Fruit fly (Drosophila melanogaster) whole organism, embryonic: ENCODE results near the gene CG7702.

Experiments
- CG10267 ChIP-seq: fragments of 200-800 bp; sonication (Bioruptor generic); optimal IDR thresholded peaks from 2 replicates; lab custom pipeline; 2018; ENCODE audit warnings: missing biosample characterization, mild to moderate bottlenecking, missing genetic modification characterization, moderate library complexity
- CG11085 ChIP-seq: fragments of 200-800 bp; sonication (Bioruptor generic); IDR thresholded peaks from 2 replicates; pipeline ENCODE4 v1.3.6; 2022; ENCODE audit warnings: missing biosample characterization, missing genetic modification characterization
- CG11560 ChIP-seq: fragments of 200-800 bp; sonication (Bioruptor generic); IDR thresholded peaks from 3 replicates; pipeline ENCODE4 v1.3.6; 2022; ENCODE audit warnings: missing biosample characterization, missing genetic modification characterization
- CG12744 ChIP-seq: fragments of 200-800 bp; sonication (Bioruptor generic); optimal IDR thresholded peaks from 2 replicates; lab custom pipeline; 2016; ENCODE audit warnings: missing biosample characterization, missing genetic modification characterization
- CG13894 ChIP-seq: fragments of 200-800 bp; sonication (Bioruptor generic); optimal IDR thresholded peaks from 3 replicates; lab custom pipeline; 2018; ENCODE audit warnings: missing biosample characterization, mild to moderate bottlenecking, missing genetic modification characterization, moderate library complexity
- CG1647 ChIP-seq: fragments of 200-800 bp; sonication (Bioruptor generic); optimal IDR thresholded peaks from 3 replicates; lab custom pipeline; 2016; ENCODE audit warnings: missing biosample characterization, missing genetic modification characterization
- CG17186 ChIP-seq: fragments of 200-800 bp; sonication (Bioruptor generic); optimal IDR thresholded peaks from 3 replicates; lab custom pipeline; 2017; ENCODE audit warnings: missing biosample characterization, missing genetic modification reagents, missing genetic modification characterization
- CG18262 ChIP-seq: fragments of 200-800 bp; optimal IDR thresholded peaks from 3 replicates; lab custom pipeline; 2019; ENCODE audit warnings: missing biosample characterization, mild to moderate bottlenecking, missing genetic modification characterization, moderate library complexity
- CG18764 ChIP-seq: fragments of 200-800 bp; sonication (Bioruptor generic); optimal IDR thresholded peaks from 3 replicates; lab custom pipeline; 2016; ENCODE audit warnings: missing biosample characterization, missing genetic modification characterization
- CG2678 ChIP-seq: fragments of 200-800 bp; sonication (Bioruptor generic); optimal IDR thresholded peaks from 3 replicates; lab custom pipeline; 2019; ENCODE audit warnings: missing biosample characterization, mild to moderate bottlenecking, missing genetic modification characterization, moderate library complexity
- CG2712 ChIP-seq: fragments of 200-800 bp; optimal IDR thresholded peaks from 3 replicates; lab custom pipeline; 2019; ENCODE audit warnings: missing biosample characterization, mild to moderate bottlenecking, missing genetic modification characterization, moderate library complexity
- CG31224 ChIP-seq: fragments of 200-800 bp; sonication (Bioruptor generic); IDR thresholded peaks from 2 replicates; pipeline ENCODE4 v1.3.6; 2022; ENCODE audit warnings: missing biosample characterization, missing genetic modification characterization
- CG33213 ChIP-seq: fragments of 200-800 bp; sonication (Bioruptor generic); optimal IDR thresholded peaks from 3 replicates; lab custom pipeline; 2016; ENCODE audit warnings: missing biosample characterization, missing genetic modification characterization
- CG4360 ChIP-seq: fragments of 200-800 bp; sonication (Bioruptor generic); IDR thresholded peaks from 2 replicates; pipeline ENCODE4 v1.3.6; 2022; ENCODE audit warnings: missing biosample characterization, missing genetic modification characterization
- CG8290 ChIP-seq, 3 experiments: fragments of 200-800 bp; sonication (Bioruptor generic); optimal IDR thresholded peaks; 2 replicates each; lab custom pipeline; 2016 to 2019; ENCODE audit warnings: missing biosample characterization in 3 of 3, missing genetic modification characterization in 3 of 3, mild to moderate bottlenecking in 2 of 3, moderate library complexity in 1 of 3
- CG8388 ChIP-seq: fragments of 200-800 bp; sonication (Bioruptor generic); optimal IDR thresholded peaks from 2 replicates; lab custom pipeline; 2019; ENCODE audit warnings: missing biosample characterization, mild to moderate bottlenecking, missing genetic modification characterization, moderate library complexity
- CG8765 ChIP-seq: fragments of 200-800 bp; sonication (Bioruptor generic); IDR thresholded peaks from 2 replicates; pipeline ENCODE4 v1.3.6; 2022; ENCODE audit warnings: missing biosample characterization, missing genetic modification characterization
- CG9876 ChIP-seq: fragments of 200-800 bp; sonication (Bioruptor generic); optimal IDR thresholded peaks from 2 replicates; lab custom pipeline; 2016; ENCODE audit warnings: missing biosample characterization, missing genetic modification characterization
- CrebB ChIP-seq: fragments of 200-800 bp; sonication (Bioruptor generic); optimal IDR thresholded peaks from 3 replicates; lab custom pipeline; 2018; ENCODE audit warnings: missing biosample characterization, mild to moderate bottlenecking, missing genetic modification characterization
- Dbx ChIP-seq: fragments of 200-800 bp; sonication (Bioruptor generic); IDR thresholded peaks from 3 replicates; pipeline ENCODE4 v1.3.6; 2022; ENCODE audit warnings: missing biosample characterization, missing genetic modification characterization
- Dip2 ChIP-seq: fragments of 200-800 bp; sonication (Bioruptor generic); IDR thresholded peaks from 2 replicates; pipeline ENCODE4 v1.3.6; 2022; ENCODE audit warnings: missing biosample characterization, missing genetic modification characterization
- Fer3 ChIP-seq: fragments of 200-800 bp; sonication (Bioruptor generic); optimal IDR thresholded peaks from 2 replicates; lab custom pipeline; 2018; ENCODE audit warnings: missing biosample characterization, mild to moderate bottlenecking, missing genetic modification characterization, moderate library complexity
- Gug ChIP-seq: fragments of 200-800 bp; sonication (Bioruptor generic); IDR thresholded peaks from 4 replicates; pipeline ENCODE4 v1.3.6; 2022; ENCODE audit warnings: missing biosample characterization, missing genetic modification characterization
- HLH54F ChIP-seq: fragments of 200-800 bp; sonication (Bioruptor generic); optimal IDR thresholded peaks from 3 replicates; lab custom pipeline; 2016; ENCODE audit warnings: missing biosample characterization, missing genetic modification characterization
- MBD-R2 ChIP-seq: fragments of 200-800 bp; sonication (Bioruptor generic); IDR thresholded peaks from 2 replicates; pipeline ENCODE4 v1.3.6; 2022; ENCODE audit warnings: missing biosample characterization, missing genetic modification characterization
- Med ChIP-seq: fragments of 200-800 bp; sonication (Bioruptor generic); peaks from one replicate; lab custom pipeline; 2016; ENCODE audit warnings: missing biosample characterization, missing genetic modification characterization, mild to moderate bottlenecking, inconsistent platforms, moderate library complexity
- amos ChIP-seq: fragments of 200-800 bp; sonication (Bioruptor generic); IDR thresholded peaks from 2 replicates; pipeline ENCODE4 v1.3.6; 2022; ENCODE audit warnings: missing biosample characterization, missing genetic modification characterization; ENCODE audit not compliant: partially characterized antibody
- aop ChIP-seq: fragments of 200-800 bp; sonication (Bioruptor generic); IDR thresholded peaks from 2 replicates; pipeline ENCODE4 v1.3.6; 2022; ENCODE audit warnings: missing biosample characterization, missing genetic modification characterization
- ase ChIP-seq: fragments of 200-800 bp; sonication (Bioruptor generic); IDR thresholded peaks from 3 replicates; pipeline ENCODE4 v1.3.6; 2022; ENCODE audit warnings: missing biosample characterization, missing genetic modification characterization
- ato ChIP-seq: fragments of 200-800 bp; sonication (Bioruptor generic); IDR thresholded peaks from 2 replicates; pipeline ENCODE4 v1.3.6; 2022; ENCODE audit warnings: missing biosample characterization, missing genetic modification characterization; ENCODE audit not compliant: partially characterized antibody
- az2 ChIP-seq: fragments of 200-800 bp; sonication (Bioruptor generic); optimal IDR thresholded peaks from 3 replicates; lab custom pipeline; 2016; ENCODE audit warnings: missing biosample characterization, missing genetic modification characterization
- bab2 ChIP-seq: fragments of 200-800 bp; sonication (Bioruptor generic); optimal IDR thresholded peaks from 2 replicates; lab custom pipeline; 2016; ENCODE audit warnings: missing biosample characterization, missing genetic modification characterization
- bowl ChIP-seq: fragments of 200-800 bp; sonication (Bioruptor generic); IDR thresholded peaks from 2 replicates; pipeline ENCODE4 v1.3.6; 2022; ENCODE audit warnings: missing biosample characterization, missing genetic modification characterization
- ci ChIP-seq: fragments of 200-800 bp; sonication (Bioruptor generic); IDR thresholded peaks from 3 replicates; pipeline ENCODE4 v1.3.6; 2022; ENCODE audit warnings: missing biosample characterization, missing genetic modification characterization
- croc ChIP-seq: fragments of 200-800 bp; sonication (Bioruptor generic); conservative IDR thresholded peaks from 3 replicates; pipeline ENCODE4 v1.3.6; 2022; ENCODE audit warnings: missing biosample characterization, missing genetic modification characterization
- crol ChIP-seq: fragments of 200-800 bp; sonication (Bioruptor generic); IDR thresholded peaks from 2 replicates; pipeline ENCODE4 v1.3.6; 2022; ENCODE audit warnings: missing biosample characterization, missing genetic modification characterization
- dati ChIP-seq: fragments of 200-800 bp; sonication (Bioruptor generic); IDR thresholded peaks from 2 replicates; pipeline ENCODE4 v1.3.6; 2022; ENCODE audit warnings: missing biosample characterization, missing genetic modification characterization
- dpn ChIP-seq, 2 experiments: fragments of 200-800 bp; sonication (Bioruptor generic); optimal IDR thresholded peaks; 3 replicates each; lab custom pipeline; 2016; ENCODE audit warnings: missing biosample characterization in 2 of 2, missing genetic modification characterization in 2 of 2
- gcm ChIP-seq: fragments of 200-800 bp; sonication (Bioruptor generic); optimal IDR thresholded peaks from 2 replicates; lab custom pipeline; 2019; ENCODE audit warnings: missing biosample characterization, mild to moderate bottlenecking, missing genetic modification characterization, moderate library complexity
- grn ChIP-seq: fragments of 200-800 bp; sonication (Bioruptor generic); optimal IDR thresholded peaks from 3 replicates; lab custom pipeline; 2017; ENCODE audit warnings: missing biosample characterization, missing genetic modification characterization
- ind ChIP-seq: fragments of 200-800 bp; sonication (Bioruptor generic); optimal IDR thresholded peaks from 3 replicates; lab custom pipeline; 2016; ENCODE audit warnings: missing biosample characterization, missing genetic modification characterization
- lbe ChIP-seq: fragments of 200-800 bp; sonication (Bioruptor generic); optimal IDR thresholded peaks from 2 replicates; lab custom pipeline; 2016; ENCODE audit warnings: missing biosample characterization, mild to moderate bottlenecking, missing genetic modification characterization
- pho ChIP-seq: fragments of 200-800 bp; sonication (Bioruptor generic); optimal IDR thresholded peaks from 2 replicates; lab custom pipeline; 2016; ENCODE audit warnings: missing biosample characterization, missing genetic modification characterization
- prd ChIP-seq, 3 experiments: fragments of >200 bp in 2 of 3; fragments of 200-800 bp in 1 of 3; sonication (Bioruptor generic) in 1 of 3; optimal IDR thresholded peaks in 2 of 3; IDR thresholded peaks in 1 of 3; 2 replicates in 2 of 3; 3 replicates in 1 of 3; pipeline versions ENCODE4 v1.3.6 to Lab custom; 2017 to 2022; ENCODE audit warnings: missing biosample characterization in 1 of 3, missing genetic modification characterization in 1 of 3
- psq ChIP-seq: fragments of 200-800 bp; sonication (Bioruptor generic); optimal IDR thresholded peaks from 2 replicates; lab custom pipeline; 2017; ENCODE audit warnings: missing biosample characterization, missing genetic modification characterization
- scrt ChIP-seq: fragments of 200-800 bp; sonication (Bioruptor generic); optimal IDR thresholded peaks from 2 replicates; lab custom pipeline; 2018; ENCODE audit warnings: missing biosample characterization, mild to moderate bottlenecking, missing genetic modification characterization, moderate library complexity
- sens-2 ChIP-seq: fragments of 200-800 bp; sonication (Bioruptor generic); IDR thresholded peaks from 2 replicates; pipeline ENCODE4 v1.3.6; 2022; ENCODE audit warnings: missing biosample characterization, missing genetic modification characterization
- slou ChIP-seq: fragments of 200-800 bp; sonication (Bioruptor generic); optimal IDR thresholded peaks from 3 replicates; lab custom pipeline; 2016; ENCODE audit warnings: missing biosample characterization, missing genetic modification characterization
- slp2 ChIP-seq: fragments of 200-800 bp; sonication (Bioruptor generic); optimal IDR thresholded peaks from 2 replicates; lab custom pipeline; 2016; ENCODE audit warnings: missing biosample characterization, missing genetic modification characterization
- tap ChIP-seq: fragments of 200-800 bp; optimal IDR thresholded peaks from 3 replicates; lab custom pipeline; 2019; ENCODE audit warnings: missing biosample characterization, mild to moderate bottlenecking, missing genetic modification characterization, moderate library complexity

Gene CG7702

DNA sequence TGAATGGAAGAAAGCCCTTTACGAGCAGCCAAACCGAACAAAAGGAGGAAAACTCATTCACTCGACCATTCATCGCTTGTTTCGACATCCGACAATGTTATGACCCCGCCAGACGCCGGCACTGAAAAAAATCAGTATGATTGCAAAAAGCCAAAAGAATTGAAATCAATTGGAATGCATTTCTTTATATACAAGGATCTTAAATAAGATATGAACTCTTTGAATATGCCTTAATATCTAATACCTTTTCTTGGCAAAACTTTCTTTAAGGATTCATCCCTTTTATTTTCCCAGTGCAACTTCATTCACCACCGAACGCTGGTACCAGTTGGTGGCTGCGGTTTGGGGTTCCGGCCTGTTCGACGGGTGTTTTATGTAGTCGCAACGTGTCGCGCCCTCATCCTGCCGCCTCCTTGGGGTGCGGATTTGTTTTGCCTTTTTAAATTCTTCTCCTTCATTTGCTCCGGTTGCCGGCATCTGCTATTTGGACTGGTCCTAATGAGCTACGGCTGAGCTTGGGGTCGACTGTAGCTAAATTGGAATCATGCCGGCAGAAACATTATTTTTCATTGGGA, 50.7 kb downstream of the CG7702 start (continued):
- peak; percentile 63 for TF ChIP-seq dati (GFP tag; lab: Robert Waterston, UW)
- TF ChIP-seq scrt (GFP tag; lab: Kevin White, UChicago): peak; percentile 89
- no peak for TF ChIP-seq crol (GFP tag; lab: Robert Waterston, UW)
- TF ChIP-seq Dbx (GFP tag; lab: Robert Waterston, UW): peak; percentile 88
- peak; percentile 60; the same call in 1 of the 2 replicates for TF ChIP-seq MBD-R2 (GFP tag; lab: Robert Waterston, UW)
- TF ChIP-seq croc (GFP tag; lab: Robert Waterston, UW): peak; percentile 73; the same call in 2 of the 3 replicates
- peak; percentile 90 for TF ChIP-seq CG18262 (tag; lab: Kevin White, UChicago)
- peak; percentile 82 for TF ChIP-seq ind (GFP tag; lab: Kevin White, UChicago)
- peak; percentile 66 for TF ChIP-seq CG11085 (GFP tag; lab: Robert Waterston, UW)
- no peak; the same call in 1 of the 2 replicates for TF ChIP-seq bowl (GFP tag; lab: Robert Waterston, UW)
- peak; percentile 83 for TF ChIP-seq slou (GFP tag; lab: Kevin White, UChicago)
- peak; percentile 93 for TF ChIP-seq CG2712 (tag; lab: Kevin White, UChicago)
- no peak for TF ChIP-seq CG4360 (GFP tag; lab: Robert Waterston, UW)
- TF ChIP-seq az2: peak; percentile 76
- no peak for TF ChIP-seq prd (optimal IDR thresholded peaks at IDR 0.05; lab: Kevin White, UChicago)
- TF ChIP-seq prd (GFP tag; IDR thresholded peaks at IDR 0.05; lab: Robert Waterston, UW): peak; percentile 87
- TF ChIP-seq HLH54F (GFP tag; lab: Kevin White, UChicago): peak; percentile 76
- TF ChIP-seq Dip2: no peak
- TF ChIP-seq Fer3 (tag; lab: Kevin White, UChicago): peak; percentile 90
- TF ChIP-seq CG2678 (tag; lab: Kevin White, UChicago): peak; percentile 94
- TF ChIP-seq lbe (GFP tag; lab: Kevin White, UChicago): no peak
- TF ChIP-seq CG8765 (GFP tag; lab: Robert Waterston, UW): peak; percentile 18; the same call in 1 of the 2 replicates
- no peak for TF ChIP-seq ato (GFP tag; lab: Robert Waterston, UW)
- peak; percentile 16 for TF ChIP-seq psq (GFP tag; lab: Kevin White, UChicago)
- TF ChIP-seq CG1647 (GFP tag; lab: Kevin White, UChicago): peak; percentile 76
- peak; percentile 52; the same call in 1 of the 2 replicates for TF ChIP-seq sens-2 (GFP tag; lab: Robert Waterston, UW)
- no peak for TF ChIP-seq CG17186 (GFP tag; lab: Kevin White, UChicago)
- TF ChIP-seq CG13894 (tag; lab: Kevin White, UChicago): peak; percentile 94
- no peak for TF ChIP-seq amos (GFP tag; lab: Robert Waterston, UW)
- peak; percentile 85 for TF ChIP-seq CrebB (tag; lab: Kevin White, UChicago)
- peak; percentile 58 for TF ChIP-seq slp2 (GFP tag; lab: Kevin White, UChicago)
- peak; percentile 65 for TF ChIP-seq gcm (GFP tag; lab: Kevin White, UChicago)
- peak; percentile 86 for TF ChIP-seq tap (tag; lab: Kevin White, UChicago)
- TF ChIP-seq CG8290 (GFP tag; optimal IDR thresholded peaks at IDR 0.05; lab: Kevin White, UChicago): no peak
- TF ChIP-seq CG8290 (tag; optimal IDR thresholded peaks at IDR 0.05; lab: Kevin White, UChicago): peak in 1 of 2 experiments; percentile 86
- peak; percentile 57 for TF ChIP-seq CG18764
- peak; percentile 71 for TF ChIP-seq CG11560 (tag; lab: Robert Waterston, UW)
- peak; percentile 65 for TF ChIP-seq CG33213 (GFP tag; lab: Kevin White, UChicago)
- peak; percentile 83 to 86 for TF ChIP-seq dpn (GFP tag; optimal IDR thresholded peaks at IDR 0.05; lab: Kevin White, UChicago)
- TF ChIP-seq grn (GFP tag; lab: Kevin White, UChicago): peak; percentile 44
- peak; percentile 37 for TF ChIP-seq CG9876
- peak; percentile 88 for TF ChIP-seq bab2 (GFP tag; lab: Kevin White, UChicago)
- no peak for TF ChIP-seq aop (GFP tag; lab: Robert Waterston, UW)
- TF ChIP-seq CG31224: peak; percentile 66
- peak; percentile 81 for TF ChIP-seq CG8388 (GFP tag; lab: Kevin White, UChicago)
- peak; percentile 72; the same call in 3 of the 4 replicates for TF ChIP-seq Gug (GFP tag; lab: Robert Waterston, UW)
- TF ChIP-seq ci: peak; percentile 92
- peak; percentile 76; the same call in 2 of the 3 replicates for TF ChIP-seq ase (GFP tag; lab: Robert Waterston, UW)
- TF ChIP-seq Med (GFP tag; lab: Kevin White, UChicago): peak; percentile 97
- TF ChIP-seq pho (GFP tag; lab: Kevin White, UChicago): peak; percentile 82
- peak; percentile 80 for TF ChIP-seq CG12744 (GFP tag; lab: Kevin White, UChicago)
- TF ChIP-seq CG10267 (tag; lab: Kevin White, UChicago): peak; percentile 76
